Fruit fly (Drosophila melanogaster) whole organism, embryonic: ENCODE data around the gene CG7675.

Experiments used
- Atf6 ChIP-seq: fragments of 200-800 bp; sonication (Bioruptor generic); IDR thresholded peaks from 2 replicates; pipeline ENCODE4 v1.3.6; 2022; ENCODE audit warnings: missing biosample characterization, missing genetic modification characterization
- CG10209 ChIP-seq: fragments of 200-800 bp; sonication (Bioruptor generic); optimal IDR thresholded peaks from 3 replicates; lab custom pipeline; 2017; ENCODE audit warnings: missing biosample characterization, mild to moderate bottlenecking, missing genetic modification characterization, missing genetic modification reagents
- CG10267 ChIP-seq: fragments of 200-800 bp; sonication (Bioruptor generic); optimal IDR thresholded peaks from 2 replicates; lab custom pipeline; 2018; ENCODE audit warnings: missing biosample characterization, mild to moderate bottlenecking, missing genetic modification characterization, moderate library complexity
- CG10979 ChIP-seq: fragments of 200-800 bp; sonication (Bioruptor generic); optimal IDR thresholded peaks from 2 replicates; lab custom pipeline; 2018; ENCODE audit warnings: missing biosample characterization, mild to moderate bottlenecking, missing genetic modification characterization, moderate library complexity
- CG11247 ChIP-seq: fragments of 200-800 bp; sonication (Bioruptor generic); IDR thresholded peaks from 2 replicates; pipeline ENCODE4 v1.3.6; 2022; ENCODE audit warnings: missing biosample characterization, missing genetic modification characterization
- CG11504 ChIP-seq: fragments of 200-800 bp; sonication (Bioruptor generic); optimal IDR thresholded peaks from 3 replicates; lab custom pipeline; 2019; ENCODE audit warnings: missing biosample characterization, mild to moderate bottlenecking, missing genetic modification characterization, moderate library complexity
- CG12659 ChIP-seq: fragments of 200-800 bp; sonication (Bioruptor generic); optimal IDR thresholded peaks from 3 replicates; lab custom pipeline; 2017; ENCODE audit warnings: mild to moderate bottlenecking, missing biosample characterization, missing genetic modification reagents, missing genetic modification characterization
- CG14667 ChIP-seq: fragments of 200-800 bp; sonication (Bioruptor generic); IDR thresholded peaks from 2 replicates; pipeline ENCODE4 v1.3.6; 2022; ENCODE audit warnings: missing biosample characterization, missing genetic modification characterization
- CG15269 ChIP-seq: fragments of 200-800 bp; sonication (Bioruptor generic); optimal IDR thresholded peaks from 2 replicates; lab custom pipeline; 2018; ENCODE audit warnings: missing biosample characterization, mild to moderate bottlenecking, missing genetic modification characterization, moderate library complexity
- CG17328 ChIP-seq: fragments of 200-800 bp; sonication (Bioruptor generic); IDR thresholded peaks from 2 replicates; pipeline ENCODE4 v1.3.6; 2022; ENCODE audit warnings: missing biosample characterization, missing genetic modification characterization
- CG17359 ChIP-seq: fragments of 200-800 bp; sonication (Bioruptor generic); optimal IDR thresholded peaks from 3 replicates; lab custom pipeline; 2018; ENCODE audit warnings: missing biosample characterization, mild to moderate bottlenecking, missing genetic modification characterization, moderate library complexity
- CG18599 ChIP-seq: fragments of 200-800 bp; sonication (Bioruptor generic); optimal IDR thresholded peaks from 3 replicates; lab custom pipeline; 2017; ENCODE audit warnings: missing biosample characterization, missing genetic modification characterization, mild to moderate bottlenecking, moderate library complexity, missing genetic modification reagents
- CG18619 ChIP-seq: fragments of 200-800 bp; sonication (Bioruptor generic); optimal IDR thresholded peaks from 3 replicates; lab custom pipeline; 2017; ENCODE audit warnings: missing biosample characterization, mild to moderate bottlenecking, missing genetic modification characterization
- CG2120 ChIP-seq: fragments of 200-800 bp; sonication (Bioruptor generic); optimal IDR thresholded peaks from 3 replicates; lab custom pipeline; 2016; ENCODE audit warnings: missing biosample characterization, missing genetic modification characterization
- CG2712 ChIP-seq: fragments of 200-800 bp; optimal IDR thresholded peaks from 3 replicates; lab custom pipeline; 2019; ENCODE audit warnings: missing biosample characterization, mild to moderate bottlenecking, missing genetic modification characterization, moderate library complexity
- CG2875 ChIP-seq: fragments of 200-800 bp; sonication (Bioruptor generic); optimal IDR thresholded peaks from 2 replicates; lab custom pipeline; 2017; ENCODE audit warnings: missing biosample characterization, mild to moderate bottlenecking, missing genetic modification characterization, missing genetic modification reagents
- CG32532 ChIP-seq: fragments of 200-800 bp; sonication (Bioruptor generic); IDR thresholded peaks from 2 replicates; pipeline ENCODE4 v1.3.6; 2022; ENCODE audit warnings: missing biosample characterization, missing genetic modification characterization
- CG8388 ChIP-seq: fragments of 200-800 bp; sonication (Bioruptor generic); optimal IDR thresholded peaks from 2 replicates; lab custom pipeline; 2019; ENCODE audit warnings: missing biosample characterization, mild to moderate bottlenecking, missing genetic modification characterization, moderate library complexity
- CG9215 ChIP-seq: fragments of 200-800 bp; sonication (Bioruptor generic); IDR thresholded peaks from 2 replicates; pipeline ENCODE4 v1.3.6; 2022; ENCODE audit warnings: missing biosample characterization, missing genetic modification characterization
- CrebB ChIP-seq: fragments of 200-800 bp; sonication (Bioruptor generic); optimal IDR thresholded peaks from 3 replicates; lab custom pipeline; 2018; ENCODE audit warnings: missing biosample characterization, mild to moderate bottlenecking, missing genetic modification characterization
- HLH3B ChIP-seq: fragments of 200-800 bp; sonication (Bioruptor generic); IDR thresholded peaks from 2 replicates; pipeline ENCODE4 v1.3.6; 2022; ENCODE audit warnings: missing biosample characterization, missing genetic modification characterization
- HmgD ChIP-seq: fragments of 200-800 bp; sonication (Bioruptor generic); optimal IDR thresholded peaks from 3 replicates; lab custom pipeline; 2016; ENCODE audit warnings: missing biosample characterization, missing genetic modification characterization
- Hmr ChIP-seq: fragments of 200-800 bp; sonication (Bioruptor generic); optimal IDR thresholded peaks from 3 replicates; lab custom pipeline; 2017; ENCODE audit warnings: mild to moderate bottlenecking, missing biosample characterization, missing genetic modification reagents, missing genetic modification characterization
- Hsf ChIP-seq: fragments of 200-800 bp; sonication (Bioruptor generic); optimal IDR thresholded peaks from 3 replicates; lab custom pipeline; 2016; ENCODE audit warnings: missing biosample characterization, missing genetic modification characterization
- Med ChIP-seq: fragments of 200-800 bp; sonication (Bioruptor generic); peaks from one replicate; lab custom pipeline; 2016; ENCODE audit warnings: missing biosample characterization, missing genetic modification characterization, mild to moderate bottlenecking, inconsistent platforms, moderate library complexity
- Meics ChIP-seq: fragments of 200-800 bp; sonication (Bioruptor generic); optimal IDR thresholded peaks from 2 replicates; lab custom pipeline; 2017; ENCODE audit warnings: missing biosample characterization, mild to moderate bottlenecking, missing genetic modification characterization
- Nf-YB ChIP-seq: fragments of 200-800 bp; sonication (Bioruptor generic); optimal IDR thresholded peaks from 3 replicates; lab custom pipeline; 2019; ENCODE audit warnings: missing biosample characterization, mild to moderate bottlenecking, missing genetic modification characterization, moderate library complexity
- Nf-YC ChIP-seq: fragments of 200-800 bp; optimal IDR thresholded peaks from 3 replicates; lab custom pipeline; 2019; ENCODE audit warnings: missing biosample characterization, mild to moderate bottlenecking, missing genetic modification characterization, moderate library complexity
- NfI ChIP-seq: fragments of 200-800 bp; sonication (Bioruptor generic); optimal IDR thresholded peaks from 3 replicates; lab custom pipeline; 2018; ENCODE audit warnings: missing biosample characterization, mild to moderate bottlenecking, missing genetic modification characterization, moderate library complexity
- Sry-β ChIP-seq: fragments of 200-800 bp; sonication (Bioruptor generic); optimal IDR thresholded peaks from 2 replicates; lab custom pipeline; 2018; ENCODE audit warnings: missing biosample characterization, mild to moderate bottlenecking, missing genetic modification characterization, moderate library complexity
- Tbp ChIP-seq: fragments of >200 bp; optimal IDR thresholded peaks from 2 replicates; lab custom pipeline; 2018; ENCODE audit warnings: missing biosample characterization, missing genetic modification characterization
- Usf ChIP-seq: fragments of 200-800 bp; sonication (Bioruptor generic); optimal IDR thresholded peaks from 2 replicates; lab custom pipeline; 2017; ENCODE audit warnings: missing genotype, missing biosample characterization, missing genetic modification characterization
- Xbp1 ChIP-seq: fragments of 200-800 bp; sonication (Bioruptor generic); optimal IDR thresholded peaks from 3 replicates; lab custom pipeline; 2016; ENCODE audit warnings: missing biosample characterization, mild to moderate bottlenecking, missing genetic modification characterization
- al ChIP-seq: fragments of 200-800 bp; sonication (Bioruptor generic); IDR thresholded peaks from 2 replicates; pipeline ENCODE4 v1.3.6; 2022; ENCODE audit warnings: missing biosample characterization, missing genetic modification characterization
- ap ChIP-seq: fragments of 200-800 bp; sonication (Bioruptor generic); IDR thresholded peaks from 2 replicates; pipeline ENCODE4 v1.3.6; 2022; ENCODE audit warnings: missing biosample characterization, missing genetic modification characterization
- corto ChIP-seq: fragments of 200-800 bp; sonication (Bioruptor generic); optimal IDR thresholded peaks from 2 replicates; lab custom pipeline; 2016; ENCODE audit warnings: missing biosample characterization, mild to moderate bottlenecking, missing genetic modification characterization, moderate library complexity
- croc ChIP-seq: fragments of 200-800 bp; sonication (Bioruptor generic); conservative IDR thresholded peaks from 3 replicates; pipeline ENCODE4 v1.3.6; 2022; ENCODE audit warnings: missing biosample characterization, missing genetic modification characterization
- dmrt11E ChIP-seq: fragments of 200-800 bp; sonication (Bioruptor generic); optimal IDR thresholded peaks from 3 replicates; lab custom pipeline; 2018; ENCODE audit warnings: missing biosample characterization, mild to moderate bottlenecking, missing genetic modification characterization, moderate library complexity
- dpn ChIP-seq, 2 experiments: fragments of 200-800 bp; sonication (Bioruptor generic); optimal IDR thresholded peaks; 3 replicates each; lab custom pipeline; 2016; ENCODE audit warnings: missing biosample characterization in 2 of 2, missing genetic modification characterization in 2 of 2
- dysf ChIP-seq: fragments of 200-800 bp; sonication (Bioruptor generic); IDR thresholded peaks from 3 replicates; pipeline ENCODE4 v1.3.6; 2022; ENCODE audit warnings: missing biosample characterization, missing genetic modification characterization
- en ChIP-seq: fragments of 200-800 bp; sonication (Bioruptor generic); optimal IDR thresholded peaks from 2 replicates; lab custom pipeline; 2016; ENCODE audit warnings: missing biosample characterization, missing genetic modification characterization
- ewg ChIP-seq: fragments of 200-800 bp; sonication (Bioruptor generic); optimal IDR thresholded peaks from 3 replicates; lab custom pipeline; 2017; ENCODE audit warnings: mild to moderate bottlenecking, missing biosample characterization, missing genetic modification reagents, missing genetic modification characterization
- fd96Cb ChIP-seq: fragments of 200-800 bp; sonication (Bioruptor generic); optimal IDR thresholded peaks from 2 replicates; lab custom pipeline; 2018; ENCODE audit warnings: missing biosample characterization, mild to moderate bottlenecking, missing genetic modification characterization, moderate library complexity
- jing ChIP-seq: fragments of 200-800 bp; sonication (Bioruptor generic); optimal IDR thresholded peaks from 2 replicates; lab custom pipeline; 2018; ENCODE audit warnings: missing biosample characterization, mild to moderate bottlenecking, missing genetic modification characterization
- lmd ChIP-seq: fragments of 200-800 bp; sonication (Bioruptor generic); IDR thresholded peaks from 2 replicates; pipeline ENCODE4 v1.3.6; 2022; ENCODE audit warnings: missing biosample characterization, missing genetic modification characterization
- org-1 ChIP-seq: fragments of 200-800 bp; sonication (Bioruptor generic); optimal IDR thresholded peaks from 2 replicates; lab custom pipeline; 2017; ENCODE audit warnings: missing biosample characterization, missing genetic modification characterization
- seq ChIP-seq: fragments of 200-800 bp; sonication (Bioruptor generic); IDR thresholded peaks from 2 replicates; pipeline ENCODE4 v1.3.6; 2022; ENCODE audit warnings: missing biosample characterization, missing genetic modification characterization
- tap ChIP-seq: fragments of 200-800 bp; optimal IDR thresholded peaks from 3 replicates; lab custom pipeline; 2019; ENCODE audit warnings: missing biosample characterization, mild to moderate bottlenecking, missing genetic modification characterization, moderate library complexity
- tin ChIP-seq: fragments of 200-800 bp; sonication (Bioruptor generic); optimal IDR thresholded peaks from 3 replicates; lab custom pipeline; 2016; ENCODE audit warnings: missing biosample characterization, missing genetic modification characterization
- unpg ChIP-seq: fragments of 200-800 bp; sonication (Bioruptor generic); optimal IDR thresholded peaks from 3 replicates; lab custom pipeline; 2018; ENCODE audit warnings: missing biosample characterization, mild to moderate bottlenecking, missing genetic modification characterization, moderate library complexity
- zf30C ChIP-seq: fragments of 200-800 bp; sonication (Bioruptor generic); optimal IDR thresholded peaks from 3 replicates; lab custom pipeline; 2018; ENCODE audit warnings: missing biosample characterization, mild to moderate bottlenecking, missing genetic modification characterization

Gene CG7675

DNA sequence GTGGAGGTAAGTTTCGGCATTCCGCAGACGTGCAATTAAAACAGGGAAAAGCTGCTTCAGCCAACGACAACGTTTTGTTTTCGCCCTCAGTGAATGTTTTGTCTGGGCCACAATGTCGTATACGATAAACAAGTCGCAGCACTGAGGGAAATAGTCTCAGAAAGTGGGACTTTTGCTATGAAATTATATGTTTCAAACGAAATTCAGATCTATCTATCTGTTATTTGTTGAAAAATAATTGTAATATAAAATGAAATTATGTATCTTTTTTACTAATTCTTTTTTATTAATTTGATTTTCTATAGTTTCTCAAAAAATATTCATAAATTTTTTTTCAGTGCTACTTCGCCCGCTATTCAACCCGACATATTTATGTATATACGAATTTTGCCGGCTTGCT lies 12.5 kb upstream of the CG7675 start (continued):
- TF ChIP-seq Nf-YB (GFP tag; lab: Kevin White, UChicago): peak; percentile 12
- TF ChIP-seq Med (GFP tag; lab: Kevin White, UChicago): peak; percentile 86
- TF ChIP-seq CG10267 (tag; lab: Kevin White, UChicago): no peak
- TF ChIP-seq Nf-YC (tag; lab: Kevin White, UChicago): peak; percentile 13
- TF ChIP-seq croc (GFP tag; lab: Robert Waterston, UW): 0 out of 3 replicates have a peak, but pooled peaks have one; percentile 24
- TF ChIP-seq al: peak; percentile 45; the same call in 1 of the 2 replicates
- TF ChIP-seq CG11504 (tag; lab: Kevin White, UChicago): peak; percentile 34
- TF ChIP-seq CG9215 (GFP tag; lab: Robert Waterston, UW): peak; percentile 45
- no peak for TF ChIP-seq fd96Cb (tag; lab: Kevin White, UChicago)
- no peak for TF ChIP-seq jing (GFP tag; lab: Kevin White, UChicago)
- TF ChIP-seq dpn (GFP tag; optimal IDR thresholded peaks at IDR 0.05; lab: Kevin White, UChicago): peak in 1 of 2 experiments; percentile 54
- peak; percentile 34; the same call in 1 of the 2 replicates for TF ChIP-seq lmd (GFP tag; lab: Robert Waterston, UW)
- peak; percentile 36 for TF ChIP-seq CG12659 (GFP tag; lab: Kevin White, UChicago)
- TF ChIP-seq CG17359 (tag; lab: Kevin White, UChicago): no peak
- peak; percentile 64 for TF ChIP-seq CG2712 (tag; lab: Kevin White, UChicago)
- no peak for TF ChIP-seq tap (tag; lab: Kevin White, UChicago)
- no peak for TF ChIP-seq CrebB
- TF ChIP-seq Meics (GFP tag; lab: Kevin White, UChicago): peak; percentile 54
- TF ChIP-seq unpg: peak; percentile 72
- peak; percentile 48 for TF ChIP-seq CG2120
- TF ChIP-seq CG2875 (GFP tag; lab: Kevin White, UChicago): peak; percentile 19
- TF ChIP-seq Usf: peak; percentile 7
- TF ChIP-seq CG10979 (tag; lab: Kevin White, UChicago): peak; percentile 46
- TF ChIP-seq CG18619 (GFP tag; lab: Kevin White, UChicago): peak; percentile 3
- TF ChIP-seq org-1 (GFP tag; lab: Kevin White, UChicago): peak; percentile 27
- TF ChIP-seq CG8388 (GFP tag; lab: Kevin White, UChicago): peak; percentile 55
- TF ChIP-seq CG18599 (GFP tag; lab: Kevin White, UChicago): peak; percentile 36
- peak; percentile 44 for TF ChIP-seq NfI
- TF ChIP-seq dysf: peak; percentile 65
- peak; percentile 16 for TF ChIP-seq tin (GFP tag; lab: Kevin White, UChicago)
- TF ChIP-seq Xbp1 (GFP tag; lab: Kevin White, UChicago): peak; percentile 46
- peak; percentile 73 for TF ChIP-seq CG32532 (GFP tag; lab: Robert Waterston, UW)
- TF ChIP-seq CG11247 (GFP tag; lab: Robert Waterston, UW): 0 out of 2 replicates have a peak, but pooled peaks have one; percentile 33
- TF ChIP-seq CG17328 (GFP tag; lab: Robert Waterston, UW): peak; percentile 31; the same call in 1 of the 2 replicates
- TF ChIP-seq dmrt11E (tag; lab: Kevin White, UChicago): peak; percentile 39

DNA sequence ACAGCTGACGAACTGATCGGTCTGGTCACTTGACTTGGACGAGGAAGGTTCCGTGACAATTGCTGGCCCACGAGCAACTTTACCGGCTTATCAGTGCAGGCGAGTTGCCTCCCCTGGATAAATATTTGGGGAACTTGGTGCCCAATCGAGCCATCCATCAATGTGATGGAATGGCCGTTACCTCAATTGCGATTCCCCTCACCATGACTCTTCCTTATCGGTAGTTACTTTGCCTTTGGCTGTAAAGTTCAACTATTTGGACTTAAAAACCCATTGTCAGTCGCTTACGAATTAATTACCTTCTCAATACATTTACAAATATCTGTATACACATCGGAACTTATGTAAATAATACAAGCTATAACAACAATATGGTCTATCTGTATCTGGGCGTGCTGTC lies 8.8 kb upstream of the CG7675 start, which contains the start of gene Vha100-4:
Gene Vha100-4 (minus strand): TSS at position 16 of the 400 bp plus-strand sequence.
- TF ChIP-seq Tbp (no peak), ewg (no peak), CG15269 (no peak), Med (GFP tag; lab: Kevin White, UChicago) (no peak), HLH3B (no peak), Hmr (no peak), Sry-β (GFP tag; lab: Kevin White, UChicago) (no peak), Atf6 (GFP tag; lab: Robert Waterston, UW) (0 out of 2 replicates have a peak, but pooled peaks have one; percentile 33), CG10209 (GFP tag; lab: Kevin White, UChicago) (no peak), Hsf (GFP tag; lab: Kevin White, UChicago) (no peak), en (GFP tag; lab: Kevin White, UChicago) (no peak), seq (GFP tag; lab: Robert Waterston, UW) (no peak), CrebB (peak; percentile 15), corto (GFP tag; lab: Kevin White, UChicago) (no peak), CG14667 (no peak), ap (GFP tag; lab: Robert Waterston, UW) (no peak), HmgD (no peak), zf30C (no peak)
